Worm (Caenorhabditis elegans) whole organism, L1 larva: ENCODE data around the gene Y38F1A.4.

Experiments
- aha-1 ChIP-seq: fragments of 150-350 bp; optimal IDR thresholded peaks from 2 replicates; lab custom pipeline; 2014; ENCODE audit warnings: missing biosample characterization, missing genetic modification characterization
- alr-1 ChIP-seq: fragments of 200-800 bp; sonication (Bioruptor generic); optimal IDR thresholded peaks from 2 replicates; lab custom pipeline; 2018; ENCODE audit warnings: borderline replicate concordance, mild to moderate bottlenecking, missing genetic modification characterization, missing compliant biosample characterization
- aly-2 ChIP-seq: fragments of 150-350 bp; optimal IDR thresholded peaks from 2 replicates; lab custom pipeline; 2014; ENCODE audit warnings: missing biosample characterization, missing genetic modification characterization
- ama-1 ChIP-seq: fragments of 150-350 bp; optimal IDR thresholded peaks from 2 replicates; lab custom pipeline; 2014
- ceh-63 ChIP-seq: fragments of 200-800 bp; sonication (Bioruptor generic); optimal IDR thresholded peaks from 2 replicates; lab custom pipeline; 2018; ENCODE audit warnings: mild to moderate bottlenecking, missing genetic modification characterization, missing compliant biosample characterization
- ceh-82 ChIP-seq, 3 experiments: fragments of 150-350 bp in 1 of 3; sonication (generic microtip) in 2 of 3; optimal IDR thresholded peaks; 2 replicates each; lab custom pipeline; 2014 to 2017; ENCODE audit warnings: missing biosample characterization in 3 of 3, missing genetic modification characterization in 3 of 3
- ceh-88 ChIP-seq: fragments of 200-800 bp; sonication (Bioruptor generic); IDR thresholded peaks from 2 replicates; pipeline ENCODE4 v1.3.6; 2022; ENCODE audit warnings: missing genetic modification characterization, missing compliant biosample characterization
- ces-1 ChIP-seq: fragments of 150-350 bp; optimal IDR thresholded peaks from 2 replicates; lab custom pipeline; 2014; ENCODE audit warnings: missing biosample characterization, missing genetic modification reagents, missing genetic modification characterization
- dsc-1 ChIP-seq: sonication (generic microtip); optimal IDR thresholded peaks from 2 replicates; lab custom pipeline; 2016; ENCODE audit warnings: mild to moderate bottlenecking, missing genetic modification characterization, missing compliant biosample characterization
- efl-1 ChIP-seq, 4 experiments: fragments of 150-350 bp; optimal IDR thresholded peaks in 3 of 4; peaks in 1 of 4; 1 replicate in 1 of 4; 2 replicates in 3 of 4; lab custom pipeline; 2014; ENCODE audit warnings: missing biosample characterization in 2 of 4, missing genetic modification characterization in 2 of 4, missing genetic modification reagents in 2 of 4
- efl-3 ChIP-seq: fragments of 200-800 bp; sonication (Bioruptor generic); optimal IDR thresholded peaks from 2 replicates; lab custom pipeline; 2018; ENCODE audit warnings: mild to moderate bottlenecking, missing genetic modification characterization, missing compliant biosample characterization
- egl-13 ChIP-seq: sonication (generic microtip); optimal IDR thresholded peaks from 2 replicates; lab custom pipeline; 2016; ENCODE audit warnings: missing genotype, missing genetic modification reagents, missing genetic modification characterization, missing compliant biosample characterization
- elt-2 ChIP-seq: sonication (generic microtip); optimal IDR thresholded peaks from 2 replicates; lab custom pipeline; 2016; ENCODE audit warnings: missing genetic modification characterization, mild to moderate bottlenecking, inconsistent platforms, missing compliant biosample characterization, missing genetic modification reagents
- elt-3 ChIP-seq, 6 experiments: fragments of 150-350 bp in 1 of 6; sonication (generic microtip); optimal IDR thresholded peaks; 2 replicates each; lab custom pipeline; 2017 to 2018; ENCODE audit warnings: missing biosample characterization in 6 of 6, missing genetic modification characterization in 6 of 6, inconsistent platforms in 1 of 6
- fkh-8 ChIP-seq: sonication (generic microtip); optimal IDR thresholded peaks from 2 replicates; lab custom pipeline; 2016; ENCODE audit warnings: mild to moderate bottlenecking, missing genetic modification characterization, missing compliant biosample characterization
- irx-1 ChIP-seq: sonication (generic microtip); optimal IDR thresholded peaks from 2 replicates; lab custom pipeline; 2016; ENCODE audit warnings: missing genetic modification characterization, missing compliant biosample characterization
- jun-1 ChIP-seq: fragments of 150-350 bp; optimal IDR thresholded peaks from 2 replicates; lab custom pipeline; 2014; ENCODE audit warnings: missing biosample characterization, missing genetic modification reagents, missing genetic modification characterization
- lin-14 ChIP-seq: fragments of 200-800 bp; sonication (Bioruptor generic); optimal IDR thresholded peaks from 2 replicates; lab custom pipeline; 2018; ENCODE audit warnings: mild to moderate bottlenecking, missing genetic modification characterization, moderate library complexity, missing compliant biosample characterization
- lir-3 ChIP-seq: sonication (generic microtip); optimal IDR thresholded peaks from 2 replicates; lab custom pipeline; 2016; ENCODE audit warnings: mild to moderate bottlenecking, missing genetic modification characterization, moderate library complexity, missing compliant biosample characterization; ENCODE audit not compliant: poor library complexity
- mab-9 ChIP-seq: fragments of 200-800 bp; sonication (Bioruptor generic); IDR thresholded peaks from 2 replicates; pipeline ENCODE4 v1.3.6; 2022; ENCODE audit warnings: missing genetic modification reagents, missing genetic modification characterization, missing compliant biosample characterization
- mef-2 ChIP-seq: fragments of 150-350 bp; optimal IDR thresholded peaks from 2 replicates; lab custom pipeline; 2014; ENCODE audit warnings: missing biosample characterization, missing genetic modification characterization
- nhr-11 ChIP-seq: fragments of 150-350 bp; optimal IDR thresholded peaks from 2 replicates; lab custom pipeline; 2014; ENCODE audit warnings: missing biosample characterization, missing genetic modification characterization
- nhr-19 ChIP-seq: fragments of 200-800 bp; sonication (Bioruptor generic); conservative IDR thresholded peaks from 2 replicates; pipeline ENCODE4 v1.3.6; 2022; ENCODE audit warnings: missing genetic modification characterization, missing compliant biosample characterization
- nhr-20 ChIP-seq: sonication (generic microtip); optimal IDR thresholded peaks from 2 replicates; lab custom pipeline; 2016; ENCODE audit warnings: mild to moderate bottlenecking, missing genetic modification characterization, missing compliant biosample characterization
- nhr-237 ChIP-seq: fragments of 150-350 bp; optimal IDR thresholded peaks from 2 replicates; lab custom pipeline; 2014; ENCODE audit warnings: missing biosample characterization, missing genetic modification characterization
- nhr-85 ChIP-seq: sonication (generic microtip); peaks from one replicate; lab custom pipeline; 2016; ENCODE audit warnings: missing genetic modification characterization, inconsistent platforms, missing compliant biosample characterization
- pag-3 ChIP-seq: sonication (generic microtip); optimal IDR thresholded peaks from 2 replicates; lab custom pipeline; 2017; ENCODE audit warnings: missing genetic modification characterization, mild to moderate bottlenecking, missing compliant biosample characterization, antibody characterized with exemption, borderline replicate concordance; ENCODE audit not compliant: insufficient read depth
- pqm-1 ChIP-seq: sonication (generic microtip); optimal IDR thresholded peaks from 3 replicates; lab custom pipeline; 2017; ENCODE audit warnings: missing biosample characterization, missing genetic modification characterization
- skn-1 ChIP-seq: fragments of 150-350 bp; optimal IDR thresholded peaks from 2 replicates; lab custom pipeline; 2014; ENCODE audit warnings: missing biosample characterization, missing genetic modification characterization
- snpc-4 ChIP-seq: fragments of 150-350 bp; optimal IDR thresholded peaks from 2 replicates; lab custom pipeline; 2014; ENCODE audit warnings: missing biosample characterization, missing genetic modification characterization
- sox-4 ChIP-seq: sonication (generic microtip); optimal IDR thresholded peaks from 2 replicates; lab custom pipeline; 2016; ENCODE audit warnings: missing genetic modification characterization, missing compliant biosample characterization
- tbx-2 ChIP-seq: sonication (generic microtip); optimal IDR thresholded peaks from 2 replicates; lab custom pipeline; 2016; ENCODE audit warnings: missing genetic modification characterization, missing compliant biosample characterization
- tlp-1 ChIP-seq: fragments of 150-350 bp; optimal IDR thresholded peaks from 2 replicates; lab custom pipeline; 2014; ENCODE audit warnings: missing biosample characterization, missing genetic modification characterization
- zip-4 ChIP-seq: fragments of 200-800 bp; sonication (Bioruptor generic); optimal IDR thresholded peaks from 2 replicates; lab custom pipeline; 2018; ENCODE audit warnings: mild to moderate bottlenecking, missing genetic modification characterization, moderate library complexity, missing compliant biosample characterization
- ztf-4 ChIP-seq: fragments of 150-350 bp; optimal IDR thresholded peaks from 2 replicates; lab custom pipeline; 2014; ENCODE audit warnings: missing biosample characterization, missing genetic modification characterization

Y38F1A.4 gene

DNA sequence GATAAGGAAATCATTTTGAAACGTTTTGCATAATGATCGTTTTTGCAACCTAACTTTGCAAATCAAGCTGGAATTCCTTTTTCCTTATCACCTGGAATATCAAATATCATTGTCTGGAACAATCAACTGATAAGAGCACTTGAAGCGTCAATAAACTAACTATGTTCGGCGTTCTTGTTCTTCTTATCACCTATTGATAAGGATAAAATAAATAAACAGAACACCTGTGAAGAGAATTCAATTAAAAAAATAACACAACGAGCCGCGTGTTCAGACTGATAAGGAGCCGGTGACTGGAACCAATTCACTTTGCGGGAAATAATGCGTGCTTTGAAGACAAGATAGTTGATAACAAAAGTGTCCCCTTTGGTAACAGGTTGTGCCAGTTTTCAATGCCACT, 10.7 kb upstream of the Y38F1A.4 start, which contains the start of gene cyd-1:
cyd-1 (plus strand) TSS at position 380 of the 400 bp plus-strand sequence.
- TF ChIP-seq nhr-20 (tag; lab: Kevin White, UChicago) (no peak), zip-4 (no peak), elt-2 (peak; percentile 96), skn-1 (tag; lab: Kevin White, UChicago) (no peak), tbx-2 (tag; lab: Kevin White, UChicago) (no peak), lir-3 (tag; lab: Kevin White, UChicago) (no peak), aly-2 (no peak), aha-1 (no peak), ceh-82 (tag; optimal IDR thresholded peaks at IDR 0.05; lab: Kevin White, UChicago) (no peak), fkh-8 (tag; lab: Kevin White, UChicago) (no peak), lin-14 (peak; percentile 27), nhr-11 (tag; lab: Kevin White, UChicago) (no peak), efl-1 (optimal IDR thresholded peaks at IDR 0.05; lab: Kevin White, UChicago) (no peak), efl-1 (GFP tag; optimal IDR thresholded peaks at IDR 0.05 in 1 of 2; lab: Kevin White, UChicago) (peak in 1 of 2 experiments; percentile 58), ces-1 (GFP tag; lab: Kevin White, UChicago) (no peak), ama-1 (lab: Kevin White, UChicago) (no peak), pqm-1 (tag; lab: Kevin White, UChicago) (peak; percentile 34), dsc-1 (tag; lab: Kevin White, UChicago) (no peak)

DNA sequence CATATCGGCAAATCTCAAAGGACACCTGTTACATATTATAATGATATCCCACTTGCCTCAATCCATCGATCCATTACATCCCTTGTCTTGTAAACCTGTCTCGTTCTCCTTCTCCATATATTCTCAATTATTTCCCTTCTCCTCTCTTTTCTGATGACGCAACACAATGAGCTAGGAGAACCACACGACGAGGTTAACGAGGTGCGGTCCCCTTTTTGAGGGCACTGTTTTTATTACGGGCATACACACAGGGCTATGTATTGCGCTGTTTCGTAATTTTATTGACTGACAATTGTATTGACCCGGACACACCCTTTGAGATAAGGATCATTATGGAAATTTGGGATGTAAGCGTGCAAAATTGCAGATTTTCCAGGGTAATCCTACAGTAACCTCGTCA, 9.1 kb upstream of the Y38F1A.4 start:
- TF ChIP-seq jun-1 (no peak), nhr-85 (tag; lab: Kevin White, UChicago) (peak; percentile 52)

DNA sequence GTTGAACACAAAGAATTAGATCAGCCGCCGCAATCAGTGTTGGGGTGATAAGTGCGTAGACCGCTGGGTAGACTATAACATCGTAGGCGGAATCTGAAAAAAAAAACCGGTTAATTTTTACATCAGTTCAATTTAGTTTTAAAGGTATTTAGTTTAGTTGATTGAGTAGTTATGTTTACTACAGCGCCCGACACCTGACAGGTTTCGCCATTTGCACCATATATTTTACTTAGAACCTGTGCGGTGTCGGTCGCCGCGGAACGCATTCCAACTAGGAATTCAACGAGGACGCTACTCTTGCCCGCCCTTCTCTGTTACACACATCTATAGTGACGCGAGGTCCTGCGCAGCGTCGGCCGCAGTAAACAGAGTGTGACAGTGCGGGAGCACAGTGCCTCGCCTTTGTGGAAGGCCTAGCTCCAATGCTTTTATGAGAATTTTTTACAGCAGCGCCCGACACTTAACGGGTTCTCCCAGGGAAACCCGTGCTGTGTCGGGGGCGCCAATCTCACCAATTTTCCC, 1.0 kb downstream of the Y38F1A.4 start:
- no peak for TF ChIP-seq tlp-1
- no peak for TF ChIP-seq nhr-237 (tag; lab: Kevin White, UChicago)
- TF ChIP-seq mef-2 (tag; lab: Kevin White, UChicago) = no peak
- no peak for TF ChIP-seq nhr-19 (GFP tag; lab: Robert Waterston, UW)
- TF ChIP-seq pag-3 (tag; lab: Kevin White, UChicago) = no peak
- TF ChIP-seq ceh-82 (tag; optimal IDR thresholded peaks at IDR 0.05; lab: Kevin White, UChicago) = no peak
- TF ChIP-seq aly-2 = no peak
- TF ChIP-seq snpc-4 (tag; lab: Kevin White, UChicago) = no peak
- TF ChIP-seq lin-14 = no peak
- no peak for TF ChIP-seq alr-1 (tag; lab: Kevin White, UChicago)
- no peak for TF ChIP-seq irx-1 (tag; lab: Kevin White, UChicago)
- no peak for TF ChIP-seq ceh-63 (GFP tag; lab: Kevin White, UChicago)
- TF ChIP-seq elt-3 (tag; optimal IDR thresholded peaks at IDR 0.05; lab: Kevin White, UChicago) = no peak
- no peak for TF ChIP-seq ceh-88 (GFP tag; lab: Robert Waterston, UW)
- no peak for TF ChIP-seq egl-13
- no peak for TF ChIP-seq ama-1 (lab: Kevin White, UChicago)
- no peak for TF ChIP-seq zip-4

DNA sequence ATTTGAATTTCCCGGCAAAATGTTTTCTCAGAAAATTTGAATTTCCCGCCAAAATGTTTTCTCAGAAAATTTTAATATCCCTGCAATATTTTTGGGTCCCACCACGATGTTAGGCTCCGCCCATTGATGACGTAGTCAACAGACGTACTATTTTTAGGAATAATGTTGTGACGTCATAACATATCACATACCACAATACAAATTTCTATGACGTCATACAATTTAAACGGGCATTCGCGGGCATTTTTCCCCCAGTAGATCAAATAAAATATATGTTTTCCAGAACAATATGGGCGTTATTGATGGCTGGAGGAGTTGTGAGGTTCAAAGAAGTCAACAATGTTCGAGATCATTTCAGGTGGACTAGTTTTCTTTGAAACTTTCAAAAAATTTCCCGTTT, 3.2 kb downstream of the Y38F1A.4 start:
- TF ChIP-seq sox-4 (tag; lab: Kevin White, UChicago) = no peak
- no peak for TF ChIP-seq mab-9 (GFP tag; lab: Robert Waterston, UW)
- no peak for TF ChIP-seq pag-3 (tag; lab: Kevin White, UChicago)
- TF ChIP-seq ztf-4 = no peak
- no peak for TF ChIP-seq efl-3 (GFP tag; lab: Kevin White, UChicago)
